Worm (Caenorhabditis elegans): Measurements from ENCODE around the gene hda-2.

Gene hda-2

DNA sequence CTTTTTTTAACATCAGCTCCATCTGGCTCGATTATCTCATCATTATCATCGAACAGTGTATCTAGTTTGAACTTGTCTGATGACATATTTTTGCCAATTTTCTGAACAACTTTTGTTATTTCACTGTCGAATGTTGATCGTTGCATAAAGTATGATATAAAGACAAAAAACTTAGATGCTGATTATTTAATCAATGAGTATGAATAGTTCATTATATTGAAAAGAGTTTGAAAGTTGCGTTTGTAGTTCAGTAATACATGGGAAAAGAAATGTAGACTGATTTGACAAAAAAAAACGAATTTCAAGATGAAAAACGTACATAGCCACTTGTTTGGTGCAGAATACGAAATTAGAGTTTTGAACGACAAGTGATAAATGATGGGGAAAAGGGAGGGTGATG lies at the start of gene hda-2:
TSS of gene hda-2 (minus strand) at position 101 of the 400 bp plus-strand sequence.
- TF ChIP-seq ztf-29 (GFP tag; IDR thresholded peaks at IDR 0.05), result no peak
- no peak for TF ChIP-seq cog-1 (tag; optimal IDR thresholded peaks at IDR 0.05)
- TF ChIP-seq med-1 (GFP tag; optimal IDR thresholded peaks at IDR 0.05; ENCODE audit: insufficient read depth), result no peak
- no peak for TF ChIP-seq ztf-23 (GFP tag; IDR thresholded peaks at IDR 0.05)
- TF ChIP-seq flt-1 (GFP tag; IDR thresholded peaks at IDR 0.05), result no peak
- TF ChIP-seq tab-1 (GFP tag; IDR thresholded peaks at IDR 0.05), result no peak
- no peak for TF ChIP-seq ref-1 (GFP tag; conservative IDR thresholded peaks at IDR 0.05)
- TF ChIP-seq klf-2 (GFP tag; conservative IDR thresholded peaks at IDR 0.05), result no peak
- TF ChIP-seq T22C8.4 (GFP tag; IDR thresholded peaks at IDR 0.05), result no peak

ce11 chrII:8071801-8072544 lies 49.6 kb upstream of the hda-2 start:
- TF ChIP-seq tab-1 (GFP tag; IDR thresholded peaks at IDR 0.05) (no peak), flt-1 (GFP tag; IDR thresholded peaks at IDR 0.05) (no peak), klf-2 (GFP tag; conservative IDR thresholded peaks at IDR 0.05) (no peak), cog-1 (tag; optimal IDR thresholded peaks at IDR 0.05) (peak; percentile 28), ztf-29 (GFP tag; IDR thresholded peaks at IDR 0.05) (no peak), ztf-23 (GFP tag; IDR thresholded peaks at IDR 0.05) (no peak)

ce11 chrII:8071012-8071625 lies 48.8 kb upstream of the hda-2 start:
- no peak for TF ChIP-seq ztf-29 (GFP tag; IDR thresholded peaks at IDR 0.05)
- no peak for TF ChIP-seq med-1 (GFP tag; optimal IDR thresholded peaks at IDR 0.05; ENCODE audit: insufficient read depth)
- TF ChIP-seq T22C8.4 (GFP tag; IDR thresholded peaks at IDR 0.05), result no peak
- no peak for TF ChIP-seq cog-1 (tag; optimal IDR thresholded peaks at IDR 0.05)
- no peak for TF ChIP-seq ztf-23 (GFP tag; IDR thresholded peaks at IDR 0.05)
- TF ChIP-seq ref-1 (GFP tag; conservative IDR thresholded peaks at IDR 0.05), result no peak
- no peak for TF ChIP-seq klf-2 (GFP tag; conservative IDR thresholded peaks at IDR 0.05)
- TF ChIP-seq flt-1 (GFP tag; IDR thresholded peaks at IDR 0.05), result no peak
- TF ChIP-seq tab-1 (GFP tag; IDR thresholded peaks at IDR 0.05), result no peak

ce11 chrII:8065985-8066384 lies 43.6 kb upstream of the hda-2 start, which contains the start of gene pdha-1:
pdha-1 (plus strand) TSS chrII:8066285.
- TF ChIP-seq tab-1 (GFP tag; IDR thresholded peaks at IDR 0.05) (no peak), ref-1 (GFP tag; conservative IDR thresholded peaks at IDR 0.05) (no peak), T22C8.4 (GFP tag; IDR thresholded peaks at IDR 0.05) (no peak), flt-1 (GFP tag; IDR thresholded peaks at IDR 0.05) (no peak), ztf-29 (GFP tag; IDR thresholded peaks at IDR 0.05) (no peak), ztf-23 (GFP tag; IDR thresholded peaks at IDR 0.05) (no peak), med-1 (GFP tag; optimal IDR thresholded peaks at IDR 0.05; ENCODE audit: insufficient read depth) (no peak)

DNA sequence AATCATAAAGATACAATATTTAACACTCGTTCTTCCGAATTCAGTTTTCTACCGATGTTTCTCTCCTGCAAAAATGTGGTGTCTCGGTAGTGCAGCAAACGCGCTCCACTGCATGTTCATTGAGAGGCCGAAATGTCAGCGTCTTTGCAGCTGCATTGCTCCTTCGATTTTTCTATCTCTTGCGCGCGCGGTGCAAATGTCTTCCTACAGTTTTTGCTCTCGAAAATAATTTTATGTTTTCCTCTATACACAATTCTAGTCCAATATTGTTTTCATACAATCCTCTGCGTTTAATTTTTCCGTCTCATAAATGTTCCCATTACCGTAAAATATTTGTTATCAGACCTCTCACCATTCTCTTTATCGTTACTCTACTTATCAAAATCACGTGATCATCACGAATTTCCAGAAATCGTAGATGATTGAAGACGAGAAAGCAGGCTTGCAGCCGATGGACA lies 40.0 kb upstream of the hda-2 start, which contains the start of gene ufd-2:
TSS of gene ufd-2 (plus strand) at position 408 of the 458 bp plus-strand sequence.
- TF ChIP-seq T22C8.4 (GFP tag; IDR thresholded peaks at IDR 0.05) (no peak), cog-1 (tag; optimal IDR thresholded peaks at IDR 0.05) (peak; percentile 14)

ce11 chrII:8059532-8059931 lies 37.2 kb upstream of the hda-2 start:
- TF ChIP-seq klf-2 (GFP tag; conservative IDR thresholded peaks at IDR 0.05) (no peak), ref-1 (GFP tag; conservative IDR thresholded peaks at IDR 0.05) (no peak), med-1 (GFP tag; optimal IDR thresholded peaks at IDR 0.05; ENCODE audit: insufficient read depth) (no peak), T22C8.4 (GFP tag; IDR thresholded peaks at IDR 0.05) (no peak), cog-1 (tag; optimal IDR thresholded peaks at IDR 0.05) (no peak), ztf-29 (GFP tag; IDR thresholded peaks at IDR 0.05) (no peak), tab-1 (GFP tag; IDR thresholded peaks at IDR 0.05) (no peak), flt-1 (GFP tag; IDR thresholded peaks at IDR 0.05) (no peak), ztf-23 (GFP tag; IDR thresholded peaks at IDR 0.05) (no peak)

ce11 chrII:8058769-8059168 lies 36.4 kb upstream of the hda-2 start, which contains the start of gene T05H10.8:
T05H10.8 (plus strand) TSS chrII:8059069.
- TF ChIP-seq T22C8.4 (GFP tag; IDR thresholded peaks at IDR 0.05) (no peak), ref-1 (GFP tag; conservative IDR thresholded peaks at IDR 0.05) (no peak), cog-1 (tag; optimal IDR thresholded peaks at IDR 0.05) (no peak), klf-2 (GFP tag; conservative IDR thresholded peaks at IDR 0.05) (no peak), flt-1 (GFP tag; IDR thresholded peaks at IDR 0.05) (no peak), med-1 (GFP tag; optimal IDR thresholded peaks at IDR 0.05; ENCODE audit: insufficient read depth) (no peak), tab-1 (GFP tag; IDR thresholded peaks at IDR 0.05) (no peak), ztf-29 (GFP tag; IDR thresholded peaks at IDR 0.05) (no peak), ztf-23 (GFP tag; IDR thresholded peaks at IDR 0.05) (no peak)

- no peak for TF ChIP-seq cog-1 (tag; optimal IDR thresholded peaks at IDR 0.05)
- no peak for TF ChIP-seq ztf-23 (GFP tag; IDR thresholded peaks at IDR 0.05)
Observed at ce11 chrII:8057911-8058310, 35.5 kb upstream of the hda-2 start.

DNA sequence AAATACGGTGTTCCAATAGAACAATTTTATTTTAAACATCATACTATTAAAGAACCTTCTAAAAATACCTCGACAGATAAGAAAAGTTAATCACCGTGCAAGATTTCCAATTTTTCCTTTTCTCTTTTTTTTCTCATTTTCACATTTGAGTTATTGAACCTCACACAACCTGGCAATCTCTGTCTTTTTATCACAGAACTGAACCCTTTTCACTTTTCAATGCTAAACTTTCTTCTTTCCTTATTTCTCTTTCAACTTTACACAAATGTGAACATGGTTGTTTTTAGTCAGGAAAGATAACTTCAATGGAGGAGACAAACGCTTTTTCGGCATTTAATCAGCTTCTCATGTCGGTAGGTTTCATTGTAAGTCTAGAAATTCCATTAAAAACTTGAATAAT lies 30.5 kb upstream of the hda-2 start, which contains the start of gene T05H10.4:
TSS of gene T05H10.4 (plus strand) at position 301 of the 400 bp plus-strand sequence.
- TF ChIP-seq klf-2 (GFP tag; conservative IDR thresholded peaks at IDR 0.05) (no peak), ztf-23 (GFP tag; IDR thresholded peaks at IDR 0.05) (no peak)

ce11 chrII:8052172-8052571 lies 29.8 kb upstream of the hda-2 start:
- TF ChIP-seq klf-2 (GFP tag; conservative IDR thresholded peaks at IDR 0.05) (no peak), ztf-29 (GFP tag; IDR thresholded peaks at IDR 0.05) (no peak), flt-1 (GFP tag; IDR thresholded peaks at IDR 0.05) (no peak), tab-1 (GFP tag; IDR thresholded peaks at IDR 0.05) (no peak), ref-1 (GFP tag; conservative IDR thresholded peaks at IDR 0.05) (no peak), T22C8.4 (GFP tag; IDR thresholded peaks at IDR 0.05) (no peak), cog-1 (tag; optimal IDR thresholded peaks at IDR 0.05) (no peak), ztf-23 (GFP tag; IDR thresholded peaks at IDR 0.05) (no peak), med-1 (GFP tag; optimal IDR thresholded peaks at IDR 0.05; ENCODE audit: insufficient read depth) (no peak)
